Worm (Caenorhabditis elegans) whole organism, late embryonic: ENCODE results near the gene ZK856.4.

Experiments used
- ceh-18 ChIP-seq: sonication (generic microtip); optimal IDR thresholded peaks from 2 replicates; lab custom pipeline; 2016; ENCODE audit warnings: missing genetic modification characterization, missing compliant biosample characterization
- dmd-4 ChIP-seq: sonication (generic microtip); optimal IDR thresholded peaks from 2 replicates; lab custom pipeline; 2016; ENCODE audit warnings: borderline replicate concordance, missing genetic modification characterization, missing compliant biosample characterization
- dve-1 ChIP-seq: sonication (generic microtip); optimal IDR thresholded peaks from 2 replicates; lab custom pipeline; 2017; ENCODE audit warnings: antibody characterized with exemption, mild to moderate bottlenecking, missing genetic modification characterization, missing compliant biosample characterization
- elt-2 ChIP-seq: sonication (generic microtip); optimal IDR thresholded peaks from 2 replicates; lab custom pipeline; 2016; ENCODE audit warnings: missing genetic modification reagents, missing genetic modification characterization, missing compliant biosample characterization
- ets-4 ChIP-seq: sonication (generic microtip); optimal IDR thresholded peaks from 2 replicates; lab custom pipeline; 2016; ENCODE audit warnings: missing genetic modification characterization, missing compliant biosample characterization
- hlh-13 ChIP-seq: fragments of 200-800 bp; sonication (Bioruptor generic); optimal IDR thresholded peaks from 2 replicates; lab custom pipeline; 2018; ENCODE audit warnings: mild to moderate bottlenecking, missing genetic modification characterization, missing compliant biosample characterization
- nhr-11 ChIP-seq: fragments of 150-350 bp; optimal IDR thresholded peaks from 2 replicates; lab custom pipeline; 2014; ENCODE audit warnings: missing biosample characterization, missing genetic modification characterization
- pha-2 ChIP-seq: sonication (generic microtip); optimal IDR thresholded peaks from 2 replicates; lab custom pipeline; 2017; ENCODE audit warnings: mild to moderate bottlenecking, missing genetic modification characterization, missing compliant biosample characterization
- pha-4 ChIP-seq: fragments of 150-350 bp; optimal IDR thresholded peaks from 2 replicates; lab custom pipeline; 2018; ENCODE audit warnings: missing biosample characterization, missing genetic modification reagents, missing genetic modification characterization
- pqm-1 ChIP-seq: sonication (generic microtip); optimal IDR thresholded peaks from 2 replicates; lab custom pipeline; 2016; ENCODE audit warnings: missing genetic modification characterization, missing compliant biosample characterization
- sox-4 ChIP-seq: sonication (generic microtip); optimal IDR thresholded peaks from 2 replicates; lab custom pipeline; 2017; ENCODE audit warnings: mild to moderate bottlenecking, missing genetic modification characterization, inconsistent platforms, missing compliant biosample characterization
- tbx-2 ChIP-seq: sonication (generic microtip); optimal IDR thresholded peaks from 2 replicates; lab custom pipeline; 2016; ENCODE audit warnings: missing genetic modification characterization, missing compliant biosample characterization
- unc-42 ChIP-seq: sonication (generic microtip); optimal IDR thresholded peaks from 2 replicates; lab custom pipeline; 2016; ENCODE audit warnings: missing genotype, missing genetic modification characterization, missing compliant biosample characterization

- no peak for TF ChIP-seq unc-42
- no peak for TF ChIP-seq sox-4 (tag; lab: Kevin White, UChicago)
- TF ChIP-seq ets-4: no peak
- TF ChIP-seq tbx-2: no peak
- no peak for TF ChIP-seq elt-2 (tag; lab: Kevin White, UChicago)
- TF ChIP-seq pqm-1 (tag; lab: Kevin White, UChicago): no peak
- no peak for TF ChIP-seq dve-1 (tag; lab: Kevin White, UChicago)
- TF ChIP-seq dmd-4: no peak
- no peak for TF ChIP-seq ceh-18 (tag; lab: Kevin White, UChicago)
- no peak for TF ChIP-seq pha-4
- no peak for TF ChIP-seq nhr-11
- no peak for TF ChIP-seq pha-2 (tag; lab: Kevin White, UChicago)
- TF ChIP-seq hlh-13: no peak
Observed at ce11 chrV:10148352-10148751, 34.7 kb upstream of the ZK856.4 start, which contains the start of gene srsx-26.
